Worm (Caenorhabditis elegans): ENCODE measurements around the gene arrd-13.

arrd-13 gene

DNA sequence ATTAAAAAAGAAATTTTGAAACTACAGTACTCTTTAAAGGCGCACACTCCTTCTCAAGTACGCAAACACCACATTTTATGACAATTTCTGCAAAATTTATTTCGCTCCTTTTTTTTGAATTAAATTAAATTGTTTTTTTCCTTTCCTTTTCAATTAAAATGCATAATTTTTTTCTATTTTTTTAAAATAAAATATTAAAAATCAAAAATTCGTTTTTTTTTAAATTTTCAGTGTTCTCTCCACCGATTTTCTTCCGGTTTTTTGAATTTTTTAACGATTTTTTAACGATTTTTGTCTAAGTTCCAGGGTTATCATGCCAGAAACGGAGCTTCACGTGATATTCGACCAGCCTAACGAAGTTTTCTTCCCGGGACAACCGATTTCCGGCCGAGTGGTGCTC is at the start of gene arrd-13:
Gene arrd-13, plus strand, starts transcription at position 301 of the 400 bp plus-strand sequence.
- no peak for TF ChIP-seq sdc-2 (tag; optimal IDR thresholded peaks at IDR 0.05)

ce11 chrII:13711493-13712055 is 46.6 kb upstream of the arrd-13 start:
- no peak for TF ChIP-seq fax-1 (tag; optimal IDR thresholded peaks at IDR 0.05)
- no peak for TF ChIP-seq ref-2 (tag; optimal IDR thresholded peaks at IDR 0.05)
- TF ChIP-seq pha-2 (tag; optimal IDR thresholded peaks at IDR 0.05) = no peak
- no peak for TF ChIP-seq pros-1 (tag; optimal IDR thresholded peaks at IDR 0.05)
- no peak for TF ChIP-seq unc-42 (tag; optimal IDR thresholded peaks at IDR 0.05)
- TF ChIP-seq dve-1 (tag; optimal IDR thresholded peaks at IDR 0.05) = no peak
- no peak for TF ChIP-seq nhr-11 (tag; optimal IDR thresholded peaks at IDR 0.05)

- TF ChIP-seq pat-9 (tag; optimal IDR thresholded peaks at IDR 0.05) (no peak), C08G9.2 (tag; optimal IDR thresholded peaks at IDR 0.05) (no peak), elt-2 (tag; optimal IDR thresholded peaks at IDR 0.05) (no peak), dmd-4 (tag; optimal IDR thresholded peaks at IDR 0.05; ENCODE audit: borderline replicate concordance) (no peak), ceh-19 (GFP tag; optimal IDR thresholded peaks at IDR 0.05) (no peak), unc-42 (tag; optimal IDR thresholded peaks at IDR 0.05) (no peak), che-1 (tag; optimal IDR thresholded peaks at IDR 0.05) (no peak), K02D7.2 (tag; optimal IDR thresholded peaks at IDR 0.05) (no peak), nhr-11 (tag; optimal IDR thresholded peaks at IDR 0.05) (no peak), K09A11.1 (tag; optimal IDR thresholded peaks at IDR 0.05; ENCODE audit: insufficient read depth) (no peak), pros-1 (tag; optimal IDR thresholded peaks at IDR 0.05) (no peak), ceh-9 (tag; optimal IDR thresholded peaks at IDR 0.05) (no peak), ceh-24 (tag; optimal IDR thresholded peaks at IDR 0.05) (no peak), Y22D7AL.16 (tag; optimal IDR thresholded peaks at IDR 0.05) (no peak), ama-1 (optimal IDR thresholded peaks at IDR 0.05) (no peak), tbx-2 (tag; optimal IDR thresholded peaks at IDR 0.05) (no peak), hlh-8 (tag; optimal IDR thresholded peaks at IDR 0.05) (no peak), sox-2 (GFP tag; IDR thresholded peaks at IDR 0.05) (no peak)
Measured at ce11 chrII:13713239-13713638, 45.0 kb upstream of the arrd-13 start.

- TF ChIP-seq F13H6.1 (tag; optimal IDR thresholded peaks at IDR 0.05) (no peak), pros-1 (tag; optimal IDR thresholded peaks at IDR 0.05) (no peak), pha-4 (tag; optimal IDR thresholded peaks at IDR 0.05) (no peak), ceh-19 (GFP tag; optimal IDR thresholded peaks at IDR 0.05) (no peak), ztf-16 (tag; optimal IDR thresholded peaks at IDR 0.05) (no peak), unc-86 (tag; optimal IDR thresholded peaks at IDR 0.05) (no peak), nfya-1 (tag; optimal IDR thresholded peaks at IDR 0.05) (no peak), dve-1 (tag; optimal IDR thresholded peaks at IDR 0.05) (peak; percentile 85)
Measured at ce11 chrII:13715333-13715732, 42.9 kb upstream of the arrd-13 start.

ce11 chrII:13715733-13716132 is 42.5 kb upstream of the arrd-13 start, which contains the start of gene zipt-2.3:
zipt-2.3 (minus strand) TSS chrII:13715879.
- TF ChIP-seq unc-42 (tag; optimal IDR thresholded peaks at IDR 0.05) = no peak
- no peak for TF ChIP-seq C38D4.7 (GFP tag; optimal IDR thresholded peaks at IDR 0.05)
- TF ChIP-seq ceh-14 (tag; optimal IDR thresholded peaks at IDR 0.05) = no peak
- no peak for TF ChIP-seq ceh-48 (tag; optimal IDR thresholded peaks at IDR 0.05)
- TF ChIP-seq ceh-9 (tag; optimal IDR thresholded peaks at IDR 0.05) = no peak
- TF ChIP-seq lin-11 (tag; optimal IDR thresholded peaks at IDR 0.05) = no peak
- no peak for TF ChIP-seq npax-4 (tag; optimal IDR thresholded peaks at IDR 0.05)
- no peak for TF ChIP-seq mec-3 (tag; optimal IDR thresholded peaks at IDR 0.05; ENCODE audit: borderline replicate concordance)
- no peak for TF ChIP-seq hlh-30 (tag; optimal IDR thresholded peaks at IDR 0.05; ENCODE audit: insufficient read depth)
- no peak for TF ChIP-seq gmeb-2 (tag; optimal IDR thresholded peaks at IDR 0.05)
- TF ChIP-seq C08G9.2 (tag; optimal IDR thresholded peaks at IDR 0.05) = no peak
- TF ChIP-seq che-1 (tag; optimal IDR thresholded peaks at IDR 0.05) = no peak
- TF ChIP-seq sox-2 (GFP tag; IDR thresholded peaks at IDR 0.05) = no peak
- no peak for TF ChIP-seq ceh-45 (GFP tag; IDR thresholded peaks at IDR 0.05)
- no peak for TF ChIP-seq odd-2 (tag; optimal IDR thresholded peaks at IDR 0.05)
- TF ChIP-seq tbx-2 (tag; optimal IDR thresholded peaks at IDR 0.05) = no peak
- TF ChIP-seq pqm-1 (tag; optimal IDR thresholded peaks at IDR 0.05) = no peak
- TF ChIP-seq T23F11.4 (GFP tag; optimal IDR thresholded peaks at IDR 0.05) = no peak
- TF ChIP-seq ceh-2 (tag; optimal IDR thresholded peaks at IDR 0.05) = no peak
